Worm (Caenorhabditis elegans) whole organism, L1 larva: ENCODE measurements around the gene nhr-117.

Experiments used
- aly-2 ChIP-seq: fragments of 150-350 bp; optimal IDR thresholded peaks from 2 replicates; lab custom pipeline; 2014; ENCODE audit warnings: missing biosample characterization, missing genetic modification characterization
- ceh-63 ChIP-seq: fragments of 200-800 bp; sonication (Bioruptor generic); optimal IDR thresholded peaks from 2 replicates; lab custom pipeline; 2018; ENCODE audit warnings: mild to moderate bottlenecking, missing genetic modification characterization, missing compliant biosample characterization
- ceh-82 ChIP-seq, 3 experiments: fragments of 150-350 bp in 1 of 3; sonication (generic microtip) in 2 of 3; optimal IDR thresholded peaks; 2 replicates each; lab custom pipeline; 2014 to 2017; ENCODE audit warnings: missing biosample characterization in 3 of 3, missing genetic modification characterization in 3 of 3
- elt-2 ChIP-seq: sonication (generic microtip); optimal IDR thresholded peaks from 2 replicates; lab custom pipeline; 2016; ENCODE audit warnings: missing genetic modification characterization, mild to moderate bottlenecking, inconsistent platforms, missing compliant biosample characterization, missing genetic modification reagents
- fos-1 ChIP-seq: fragments of 150-350 bp; optimal IDR thresholded peaks from 2 replicates; lab custom pipeline; 2014; ENCODE audit warnings: missing biosample characterization, missing genetic modification characterization
- lin-15B ChIP-seq: fragments of 150-350 bp; sonication (generic microtip); optimal IDR thresholded peaks from 3 replicates; lab custom pipeline; 2014; ENCODE audit warnings: missing biosample characterization, missing genetic modification characterization
- lir-3 ChIP-seq: sonication (generic microtip); optimal IDR thresholded peaks from 2 replicates; lab custom pipeline; 2016; ENCODE audit warnings: mild to moderate bottlenecking, missing genetic modification characterization, moderate library complexity, missing compliant biosample characterization; ENCODE audit not compliant: poor library complexity
- lsy-2 ChIP-seq, 2 experiments: fragments of 150-350 bp; optimal IDR thresholded peaks; 2 replicates each; lab custom pipeline; 2014; ENCODE audit warnings: missing biosample characterization in 2 of 2, missing genetic modification characterization in 2 of 2
- nhr-12 ChIP-seq: sonication (generic microtip); optimal IDR thresholded peaks from 2 replicates; lab custom pipeline; 2017; ENCODE audit warnings: missing biosample characterization, missing genetic modification characterization
- tlp-1 ChIP-seq: fragments of 150-350 bp; optimal IDR thresholded peaks from 2 replicates; lab custom pipeline; 2014; ENCODE audit warnings: missing biosample characterization, missing genetic modification characterization
- unc-130 ChIP-seq: fragments of 150-350 bp; optimal IDR thresholded peaks from 2 replicates; lab custom pipeline; 2017; ENCODE audit warnings: missing biosample characterization, missing genetic modification characterization, inconsistent platforms
- unc-98 ChIP-seq: fragments of 200-800 bp; sonication (Bioruptor generic); IDR thresholded peaks from 2 replicates; pipeline ENCODE4 v1.3.6; 2022; ENCODE audit warnings: missing genetic modification characterization, missing compliant biosample characterization
- ztf-11 ChIP-seq, 2 experiments: sonication (generic microtip); optimal IDR thresholded peaks; 2 replicates each; lab custom pipeline; 2016 to 2017; ENCODE audit warnings: missing genetic modification characterization in 2 of 2, missing biosample characterization in 1 of 2, missing compliant biosample characterization in 1 of 2

DNA sequence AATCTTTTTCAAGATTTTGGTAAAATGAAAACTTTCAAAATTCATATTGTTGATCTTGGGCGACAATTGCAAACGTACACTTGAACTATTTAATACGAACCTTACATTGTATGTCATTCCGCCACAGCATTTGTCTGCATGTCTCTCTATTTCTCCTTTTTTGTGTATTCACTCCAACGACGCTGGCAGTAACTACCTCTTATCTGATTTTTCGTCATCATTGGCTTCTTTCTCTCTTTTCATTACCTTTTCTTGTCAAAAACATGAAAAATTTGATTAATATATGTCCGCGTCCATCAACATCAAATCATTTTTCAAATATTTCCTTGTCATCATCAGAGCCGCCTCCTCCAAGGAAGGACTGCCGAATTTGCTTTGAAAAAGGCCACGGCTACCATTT is 11.2 kb downstream of the nhr-117 start, which contains the start of gene nhr-177:
- TF ChIP-seq ceh-82 (tag; optimal IDR thresholded peaks at IDR 0.05; lab: Kevin White, UChicago): no peak
- TF ChIP-seq lir-3 (tag; lab: Kevin White, UChicago): no peak
- TF ChIP-seq unc-130 (tag; lab: Kevin White, UChicago): no peak
- no peak for TF ChIP-seq ztf-11 (tag; optimal IDR thresholded peaks at IDR 0.05; lab: Kevin White, UChicago)
- no peak for TF ChIP-seq fos-1 (tag; lab: Kevin White, UChicago)
- TF ChIP-seq elt-2 (tag; lab: Kevin White, UChicago): peak; percentile 45
- no peak for TF ChIP-seq lin-15B (tag; lab: Kevin White, UChicago)
- no peak for TF ChIP-seq nhr-12 (tag; lab: Kevin White, UChicago)
- no peak for TF ChIP-seq aly-2
- TF ChIP-seq ceh-63: no peak
- no peak for TF ChIP-seq lsy-2 (tag; optimal IDR thresholded peaks at IDR 0.05; lab: Kevin White, UChicago)
- TF ChIP-seq unc-98 (GFP tag; lab: Robert Waterston, UW): no peak
- no peak for TF ChIP-seq tlp-1 (tag; lab: Kevin White, UChicago)
